Fruit fly (Drosophila melanogaster): ENCODE data around the gene tos.

tos gene

dm6 chr2L:18681903-18682302 lies at the start of gene tos:
Gene tos, minus strand, starts transcription at chr2L:18682075.
- no peak for TF ChIP-seq cnc (optimal IDR thresholded peaks at IDR 0.05)
- TF ChIP-seq kay (GFP tag; ENCODE audit: borderline replicate concordance) = peak; percentile 24
- TF ChIP-seq pad (GFP tag; optimal IDR thresholded peaks at IDR 0.05) = no peak
- no peak for TF ChIP-seq Mnt (GFP tag; optimal IDR thresholded peaks at IDR 0.05)
- peak; percentile 9 for TF ChIP-seq bab1 (GFP tag; optimal IDR thresholded peaks at IDR 0.05)
- TF ChIP-seq CG1620 (GFP tag; optimal IDR thresholded peaks at IDR 0.05) = peak; percentile 7
- peak; percentile 33 for TF ChIP-seq CG7101 (tag; optimal IDR thresholded peaks at IDR 0.05)
- TF ChIP-seq toe (GFP tag; optimal IDR thresholded peaks at IDR 0.05) = no peak
- TF ChIP-seq CG7045 (GFP tag; optimal IDR thresholded peaks at IDR 0.05) = no peak
- TF ChIP-seq CG33017 (tag; optimal IDR thresholded peaks at IDR 0.05) = no peak
- no peak for TF ChIP-seq Hr96 (GFP tag; optimal IDR thresholded peaks at IDR 0.05)
- no peak for TF ChIP-seq tj (GFP tag; optimal IDR thresholded peaks at IDR 0.05)
- no peak for TF ChIP-seq CG11617 (GFP tag; optimal IDR thresholded peaks at IDR 0.05)
- TF ChIP-seq ovo (GFP tag; optimal IDR thresholded peaks at IDR 0.05) = no peak
- TF ChIP-seq Crg-1 (GFP tag; optimal IDR thresholded peaks at IDR 0.05) = peak; percentile 12
- TF ChIP-seq cic (GFP tag; optimal IDR thresholded peaks at IDR 0.05) = no peak
- no peak for TF ChIP-seq CG14711 (tag; optimal IDR thresholded peaks at IDR 0.05)
- no peak for TF ChIP-seq CG5204 (GFP tag; optimal IDR thresholded peaks at IDR 0.05)
- TF ChIP-seq CG12768 (GFP tag; optimal IDR thresholded peaks at IDR 0.05) = no peak

- TF ChIP-seq CG1620 (GFP tag; optimal IDR thresholded peaks at IDR 0.05) (no peak), toe (GFP tag; optimal IDR thresholded peaks at IDR 0.05) (no peak), CG12768 (GFP tag; optimal IDR thresholded peaks at IDR 0.05) (no peak), cnc (optimal IDR thresholded peaks at IDR 0.05) (no peak)
These were observed 46.1 kb upstream of the tos start for dm6 chr2L:18727986-18728385.

- TF ChIP-seq toe (GFP tag; optimal IDR thresholded peaks at IDR 0.05) (no peak), CG7101 (tag; optimal IDR thresholded peaks at IDR 0.05) (no peak), pad (GFP tag; optimal IDR thresholded peaks at IDR 0.05) (no peak), ovo (GFP tag; optimal IDR thresholded peaks at IDR 0.05) (no peak), CG7045 (GFP tag; optimal IDR thresholded peaks at IDR 0.05) (no peak), bab1 (GFP tag; optimal IDR thresholded peaks at IDR 0.05) (no peak), Hr96 (GFP tag; optimal IDR thresholded peaks at IDR 0.05) (no peak), CG33017 (tag; optimal IDR thresholded peaks at IDR 0.05) (no peak), cic (GFP tag; optimal IDR thresholded peaks at IDR 0.05) (no peak), Clk (GFP tag; optimal IDR thresholded peaks at IDR 0.05) (no peak)
These were observed 43.0 kb upstream of the tos start for dm6 chr2L:18724842-18725241.

dm6 chr2L:18719583-18719982 lies 37.7 kb upstream of the tos start:
- TF ChIP-seq CG5204 (GFP tag; optimal IDR thresholded peaks at IDR 0.05) (no peak), Crg-1 (GFP tag; optimal IDR thresholded peaks at IDR 0.05) (no peak), CG12768 (GFP tag; optimal IDR thresholded peaks at IDR 0.05) (no peak), kay (GFP tag; ENCODE audit: borderline replicate concordance) (no peak), toe (GFP tag; optimal IDR thresholded peaks at IDR 0.05) (no peak), CG14711 (tag; optimal IDR thresholded peaks at IDR 0.05) (no peak), CG33017 (tag; optimal IDR thresholded peaks at IDR 0.05) (no peak)

- TF ChIP-seq CG7101 (tag; optimal IDR thresholded peaks at IDR 0.05) = no peak
- no peak for TF ChIP-seq cic (GFP tag; optimal IDR thresholded peaks at IDR 0.05)
- no peak for TF ChIP-seq CG5204 (GFP tag; optimal IDR thresholded peaks at IDR 0.05)
- TF ChIP-seq ovo (GFP tag; optimal IDR thresholded peaks at IDR 0.05) = no peak
- TF ChIP-seq Crg-1 (GFP tag; optimal IDR thresholded peaks at IDR 0.05) = no peak
- TF ChIP-seq CG14711 (tag; optimal IDR thresholded peaks at IDR 0.05) = no peak
- TF ChIP-seq tj (GFP tag; optimal IDR thresholded peaks at IDR 0.05) = no peak
- TF ChIP-seq toe (GFP tag; optimal IDR thresholded peaks at IDR 0.05) = no peak
- no peak for TF ChIP-seq CG7045 (GFP tag; optimal IDR thresholded peaks at IDR 0.05)
- TF ChIP-seq cnc (optimal IDR thresholded peaks at IDR 0.05) = no peak
- no peak for TF ChIP-seq CG33017 (tag; optimal IDR thresholded peaks at IDR 0.05)
- no peak for TF ChIP-seq pad (GFP tag; optimal IDR thresholded peaks at IDR 0.05)
- no peak for TF ChIP-seq CG1620 (GFP tag; optimal IDR thresholded peaks at IDR 0.05)
- TF ChIP-seq Clk (GFP tag; optimal IDR thresholded peaks at IDR 0.05) = no peak
- TF ChIP-seq Mnt (GFP tag; optimal IDR thresholded peaks at IDR 0.05) = no peak
- TF ChIP-seq CG11617 (GFP tag; optimal IDR thresholded peaks at IDR 0.05) = no peak
These were observed 35.6 kb upstream of the tos start for dm6 chr2L:18717365-18718011.

dm6 chr2L:18714086-18714485 lies 32.2 kb upstream of the tos start:
- TF ChIP-seq CG14711 (tag; optimal IDR thresholded peaks at IDR 0.05) = no peak
- TF ChIP-seq tj (GFP tag; optimal IDR thresholded peaks at IDR 0.05) = no peak
- no peak for TF ChIP-seq toe (GFP tag; optimal IDR thresholded peaks at IDR 0.05)
- no peak for TF ChIP-seq CG12768 (GFP tag; optimal IDR thresholded peaks at IDR 0.05)
- no peak for TF ChIP-seq pad (GFP tag; optimal IDR thresholded peaks at IDR 0.05)
- no peak for TF ChIP-seq ovo (GFP tag; optimal IDR thresholded peaks at IDR 0.05)
- TF ChIP-seq CG33017 (tag; optimal IDR thresholded peaks at IDR 0.05) = no peak
- TF ChIP-seq Clk (GFP tag; optimal IDR thresholded peaks at IDR 0.05) = no peak
- no peak for TF ChIP-seq CG7101 (tag; optimal IDR thresholded peaks at IDR 0.05)
- no peak for TF ChIP-seq CG11617 (GFP tag; optimal IDR thresholded peaks at IDR 0.05)
- no peak for TF ChIP-seq CG5204 (GFP tag; optimal IDR thresholded peaks at IDR 0.05)
- no peak for TF ChIP-seq cnc (optimal IDR thresholded peaks at IDR 0.05)
- no peak for TF ChIP-seq bab1 (GFP tag; optimal IDR thresholded peaks at IDR 0.05)
- no peak for TF ChIP-seq CG1620 (GFP tag; optimal IDR thresholded peaks at IDR 0.05)
- TF ChIP-seq kay (GFP tag; ENCODE audit: borderline replicate concordance) = no peak
- TF ChIP-seq Mnt (GFP tag; optimal IDR thresholded peaks at IDR 0.05) = no peak
- TF ChIP-seq Crg-1 (GFP tag; optimal IDR thresholded peaks at IDR 0.05) = no peak
- TF ChIP-seq CG7045 (GFP tag; optimal IDR thresholded peaks at IDR 0.05) = no peak
- no peak for TF ChIP-seq cic (GFP tag; optimal IDR thresholded peaks at IDR 0.05)
- no peak for TF ChIP-seq Hr96 (GFP tag; optimal IDR thresholded peaks at IDR 0.05)
